Worm (Caenorhabditis elegans): ENCODE measurements around the gene txt-18.

Gene txt-18

ce11 chrII:6347341-6348118 is 3.7 kb downstream of the txt-18 start, which contains the start of gene lgg-1:
lgg-1 (minus strand) TSS chrII:6347719.
- TF ChIP-seq zfh-2 (GFP tag; conservative IDR thresholded peaks at IDR 0.05) (no peak; the same call in 1 of the 2 replicates), ceh-79 (tag; optimal IDR thresholded peaks at IDR 0.05) (no peak), lag-1 (GFP tag; IDR thresholded peaks at IDR 0.05) (0 out of 2 replicates have a peak, but pooled peaks have one; percentile 35), ceh-100 (GFP tag; IDR thresholded peaks at IDR 0.05) (no peak; the same call in 1 of the 2 replicates), ceh-40 (GFP tag; IDR thresholded peaks at IDR 0.05) (0 out of 2 replicates have a peak, but pooled peaks have one; percentile 16), K11D2.4 (GFP tag; IDR thresholded peaks at IDR 0.05) (no peak), rec-8 (tag; optimal IDR thresholded peaks at IDR 0.05) (no peak), somi-1 (GFP tag; optimal IDR thresholded peaks at IDR 0.05) (no peak), snpc-3.4 (tag; optimal IDR thresholded peaks at IDR 0.05) (no peak), athp-1 (tag; optimal IDR thresholded peaks at IDR 0.05) (peak; percentile 72), D2030.7 (GFP tag; IDR thresholded peaks at IDR 0.05) (no peak), cebp-1 (GFP tag; IDR thresholded peaks at IDR 0.05) (peak; percentile 87), cebp-1 (tag; optimal IDR thresholded peaks at IDR 0.05) (peak; percentile 96), attf-5 (GFP tag; optimal IDR thresholded peaks at IDR 0.05) (peak; percentile 45), madf-8 (GFP tag; conservative IDR thresholded peaks at IDR 0.05) (no peak), let-526 (GFP tag; IDR thresholded peaks at IDR 0.05) (peak; percentile 78; the same call in 1 of the 2 replicates), unc-130 (GFP tag; optimal IDR thresholded peaks at IDR 0.05) (no peak), ztf-18 (tag; optimal IDR thresholded peaks at IDR 0.05) (no peak), F39B2.1 (GFP tag; IDR thresholded peaks at IDR 0.05) (no peak), fkh-3 (tag; optimal IDR thresholded peaks at IDR 0.05) (no peak), ceh-91 (GFP tag; IDR thresholded peaks at IDR 0.05) (no peak), Y53G8AR.9 (GFP tag; conservative IDR thresholded peaks at IDR 0.05) (peak; percentile 43; the same call in 1 of the 2 replicates), nfya-2 (GFP tag; IDR thresholded peaks at IDR 0.05) (no peak), Y79H2A.3 (GFP tag; conservative IDR thresholded peaks at IDR 0.05) (0 out of 2 replicates have a peak, but pooled peaks have one; percentile 6), B0035.1 (tag; optimal IDR thresholded peaks at IDR 0.05) (no peak), F49E8.2 (tag; optimal IDR thresholded peaks at IDR 0.05; ENCODE audit: insufficient read depth) (no peak), Y56A3A.18 (GFP tag; IDR thresholded peaks at IDR 0.05) (no peak), C06A6.2 (GFP tag; conservative IDR thresholded peaks at IDR 0.05) (no peak), mxl-1 (tag; optimal IDR thresholded peaks at IDR 0.05) (peak; percentile 14), ztf-25 (GFP tag; IDR thresholded peaks at IDR 0.05) (no peak), sptf-2 (GFP tag; optimal IDR thresholded peaks at IDR 0.05) (no peak), egl-18 (GFP tag; IDR thresholded peaks at IDR 0.05) (0 out of 2 replicates have a peak, but pooled peaks have one; percentile 28), B0336.3 (GFP tag; IDR thresholded peaks at IDR 0.05) (no peak; the same call in 1 of the 2 replicates), F57C9.4 (tag; optimal IDR thresholded peaks at IDR 0.05) (no peak), efl-1 (GFP tag; optimal IDR thresholded peaks at IDR 0.05) (no peak), ccch-3 (GFP tag; optimal IDR thresholded peaks at IDR 0.05) (no peak), aptf-3 (GFP tag; IDR thresholded peaks at IDR 0.05) (no peak), C17E4.6 (GFP tag; IDR thresholded peaks at IDR 0.05) (no peak; the same call in 1 of the 2 replicates), zim-3 (tag; optimal IDR thresholded peaks at IDR 0.05) (peak; percentile 57), lir-1 (GFP tag; conservative IDR thresholded peaks at IDR 0.05) (0 out of 2 replicates have a peak, but pooled peaks have one; percentile 5), F52B5.7 (tag; optimal IDR thresholded peaks at IDR 0.05) (peak; percentile 56), sdz-38 (tag; optimal IDR thresholded peaks at IDR 0.05) (no peak), hsf-1 (GFP tag; IDR thresholded peaks at IDR 0.05) (no peak), dpl-1 (GFP tag; optimal IDR thresholded peaks at IDR 0.05) (peak; percentile 40), B0019.2 (GFP tag; conservative IDR thresholded peaks at IDR 0.05) (peak; percentile 47), F23B12.7 (tag; optimal IDR thresholded peaks at IDR 0.05; ENCODE audit: insufficient read depth) (no peak), dox-1 (GFP tag; IDR thresholded peaks at IDR 0.05) (peak; percentile 75)
